Fruit fly (Drosophila melanogaster): ENCODE results near the gene Naxd.

DNA sequence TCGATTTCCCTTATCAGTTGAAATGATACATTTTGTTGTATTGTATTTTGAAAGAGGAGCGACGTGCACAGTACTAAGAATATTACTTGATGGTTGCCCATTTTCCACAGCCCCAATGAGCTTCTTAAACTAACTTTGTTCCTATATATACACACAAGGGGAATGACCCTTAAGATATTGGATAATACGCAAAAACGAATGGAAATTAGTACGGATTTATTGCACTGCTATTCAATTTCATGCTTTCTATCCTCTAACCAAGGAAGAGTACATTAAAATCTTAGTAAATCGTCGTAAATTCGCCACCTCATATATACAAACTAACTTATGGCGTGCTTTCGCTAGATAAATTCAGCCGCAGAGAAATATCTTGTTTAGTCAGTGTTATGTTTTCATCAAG lies 45.6 kb downstream of the Naxd start, which contains the start of gene Acp76A:
- peak; percentile 2 for TF ChIP-seq kay (GFP tag; ENCODE audit: borderline replicate concordance)
- TF ChIP-seq toe (GFP tag; optimal IDR thresholded peaks at IDR 0.05) = no peak

All from whole organism, adult.